Worm (Caenorhabditis elegans) whole organism, late embryonic: ENCODE results near the gene K10G6.5.
A peak's percentile ranks its signal among the peaks of the same experiment; 100 is the strongest.

Experiments
- F13H6.1 ChIP-seq: sonication (generic microtip); optimal IDR thresholded peaks from 2 replicates; lab custom pipeline; 2016; ENCODE audit warnings: missing genetic modification characterization, missing compliant biosample characterization
- ceh-18 ChIP-seq: sonication (generic microtip); optimal IDR thresholded peaks from 2 replicates; lab custom pipeline; 2016; ENCODE audit warnings: missing genetic modification characterization, missing compliant biosample characterization
- ceh-30 ChIP-seq: fragments of 150-350 bp; optimal IDR thresholded peaks from 2 replicates; lab custom pipeline; 2014; ENCODE audit warnings: missing biosample characterization, missing genetic modification characterization
- ceh-31 ChIP-seq: sonication (generic microtip); optimal IDR thresholded peaks from 2 replicates; lab custom pipeline; 2016; ENCODE audit warnings: missing genetic modification characterization, missing compliant biosample characterization
- ceh-34 ChIP-seq: sonication (generic microtip); optimal IDR thresholded peaks from 2 replicates; lab custom pipeline; 2016; ENCODE audit warnings: mild to moderate bottlenecking, missing genetic modification characterization, missing compliant biosample characterization
- ceh-45 ChIP-seq: fragments of 200-800 bp; sonication (Bioruptor generic); IDR thresholded peaks from 2 replicates; pipeline ENCODE4 v1.3.6; 2022; ENCODE audit warnings: missing genetic modification reagents, missing genetic modification characterization, missing compliant biosample characterization
- ceh-48 ChIP-seq: sonication (generic microtip); optimal IDR thresholded peaks from 2 replicates; lab custom pipeline; 2016; ENCODE audit warnings: missing genetic modification characterization, inconsistent platforms, missing compliant biosample characterization
- elt-2 ChIP-seq: sonication (generic microtip); optimal IDR thresholded peaks from 2 replicates; lab custom pipeline; 2016; ENCODE audit warnings: missing genetic modification reagents, missing genetic modification characterization, missing compliant biosample characterization
- eyg-1 ChIP-seq: sonication (generic microtip); optimal IDR thresholded peaks from 2 replicates; lab custom pipeline; 2016; ENCODE audit warnings: missing genotype, missing genetic modification characterization, missing compliant biosample characterization
- hlh-13 ChIP-seq: fragments of 200-800 bp; sonication (Bioruptor generic); optimal IDR thresholded peaks from 2 replicates; lab custom pipeline; 2018; ENCODE audit warnings: mild to moderate bottlenecking, missing genetic modification characterization, missing compliant biosample characterization
- hlh-15 ChIP-seq: sonication (generic microtip); optimal IDR thresholded peaks from 2 replicates; lab custom pipeline; 2016; ENCODE audit warnings: missing genetic modification characterization, missing compliant biosample characterization
- hlh-6 ChIP-seq: sonication (generic microtip); optimal IDR thresholded peaks from 2 replicates; lab custom pipeline; 2016; ENCODE audit warnings: missing genotype, missing genetic modification characterization, missing compliant biosample characterization
- lim-6 ChIP-seq: sonication (generic microtip); optimal IDR thresholded peaks from 2 replicates; lab custom pipeline; 2016; ENCODE audit warnings: missing genetic modification characterization, missing compliant biosample characterization
- lin-11 ChIP-seq: fragments of 200-800 bp; sonication (Bioruptor generic); optimal IDR thresholded peaks from 2 replicates; lab custom pipeline; 2018; ENCODE audit warnings: mild to moderate bottlenecking, missing genetic modification characterization, missing compliant biosample characterization
- madf-2 ChIP-seq: sonication (generic microtip); optimal IDR thresholded peaks from 2 replicates; lab custom pipeline; 2017; ENCODE audit warnings: missing genetic modification characterization, missing compliant biosample characterization
- mec-3 ChIP-seq: sonication (generic microtip); optimal IDR thresholded peaks from 2 replicates; lab custom pipeline; 2016; ENCODE audit warnings: borderline replicate concordance, missing genetic modification characterization, missing compliant biosample characterization
- nfya-1 ChIP-seq: sonication (generic microtip); optimal IDR thresholded peaks from 2 replicates; lab custom pipeline; 2017; ENCODE audit warnings: missing genetic modification characterization, mild to moderate bottlenecking, missing compliant biosample characterization, antibody characterized with exemption, moderate library complexity
- nhr-232 ChIP-seq: sonication (generic microtip); optimal IDR thresholded peaks from 2 replicates; lab custom pipeline; 2016; ENCODE audit warnings: missing genetic modification characterization, missing compliant biosample characterization
- pat-9 ChIP-seq: fragments of 200-800 bp; sonication (Bioruptor generic); optimal IDR thresholded peaks from 2 replicates; lab custom pipeline; 2018; ENCODE audit warnings: mild to moderate bottlenecking, missing genetic modification characterization, moderate library complexity, missing compliant biosample characterization
- pax-1 ChIP-seq: fragments of 150-350 bp; optimal IDR thresholded peaks from 2 replicates; lab custom pipeline; 2014; ENCODE audit warnings: missing biosample characterization, missing genetic modification characterization
- pha-2 ChIP-seq: sonication (generic microtip); optimal IDR thresholded peaks from 2 replicates; lab custom pipeline; 2017; ENCODE audit warnings: mild to moderate bottlenecking, missing genetic modification characterization, missing compliant biosample characterization
- pha-4 ChIP-seq: fragments of 150-350 bp; optimal IDR thresholded peaks from 2 replicates; lab custom pipeline; 2018; ENCODE audit warnings: missing biosample characterization, missing genetic modification reagents, missing genetic modification characterization
- sdc-2 ChIP-seq: sonication (generic microtip); optimal IDR thresholded peaks from 2 replicates; lab custom pipeline; 2016; ENCODE audit warnings: missing genotype, missing genetic modification characterization, missing compliant biosample characterization
- sox-2 ChIP-seq: fragments of 200-800 bp; sonication (Bioruptor generic); IDR thresholded peaks from 2 replicates; pipeline ENCODE4 v1.3.6; 2022; ENCODE audit warnings: missing genetic modification reagents, missing genetic modification characterization, missing compliant biosample characterization
- sox-4 ChIP-seq: sonication (generic microtip); optimal IDR thresholded peaks from 2 replicates; lab custom pipeline; 2017; ENCODE audit warnings: mild to moderate bottlenecking, missing genetic modification characterization, inconsistent platforms, missing compliant biosample characterization
- syd-9 ChIP-seq: sonication (generic microtip); optimal IDR thresholded peaks from 2 replicates; lab custom pipeline; 2016; ENCODE audit warnings: mild to moderate bottlenecking, missing genetic modification characterization, moderate library complexity, missing compliant biosample characterization
- tbx-7 ChIP-seq: sonication (generic microtip); optimal IDR thresholded peaks from 2 replicates; lab custom pipeline; 2016; ENCODE audit warnings: missing genotype, missing genetic modification characterization, missing compliant biosample characterization
- ttx-3 ChIP-seq: sonication (generic microtip); optimal IDR thresholded peaks from 2 replicates; lab custom pipeline; 2016; ENCODE audit warnings: missing genetic modification reagents, missing genetic modification characterization, missing compliant biosample characterization
- unc-3 ChIP-seq, 2 experiments: fragments of 200-800 bp in 1 of 2; sonication (Bioruptor generic) in 1 of 2; sonication (generic microtip) in 1 of 2; conservative IDR thresholded peaks in 1 of 2; optimal IDR thresholded peaks in 1 of 2; 2 replicates each; pipeline versions ENCODE4 v1.3.6 to Lab custom; 2016 to 2022; ENCODE audit warnings: missing compliant biosample characterization in 2 of 2, missing genetic modification characterization in 2 of 2, missing genetic modification reagents in 1 of 2
- unc-55 ChIP-seq: sonication (generic microtip); optimal IDR thresholded peaks from 2 replicates; lab custom pipeline; 2017; ENCODE audit warnings: missing biosample characterization, missing genetic modification reagents, missing genetic modification characterization
- ztf-16 ChIP-seq: sonication (generic microtip); optimal IDR thresholded peaks from 2 replicates; lab custom pipeline; 2017; ENCODE audit warnings: missing genetic modification characterization, missing compliant biosample characterization

The K10G6.5 gene

ce11 chrII:3986906-3987305 lies at the start of gene K10G6.5:
TSS of gene K10G6.5 (plus strand) at chrII:3987250.
- TF ChIP-seq syd-9 (no peak), pha-4 (tag; lab: Kevin White, UChicago) (no peak), madf-2 (tag; lab: Kevin White, UChicago) (no peak), lin-11 (no peak), ceh-45 (GFP tag; lab: Robert Waterston, UW) (no peak), ttx-3 (tag; lab: Kevin White, UChicago) (no peak), pax-1 (tag; lab: Kevin White, UChicago) (no peak), unc-55 (no peak), hlh-13 (GFP tag; lab: Kevin White, UChicago) (no peak), F13H6.1 (tag; lab: Kevin White, UChicago) (no peak), sox-2 (GFP tag; lab: Robert Waterston, UW) (no peak), pha-2 (tag; lab: Kevin White, UChicago) (no peak), ceh-48 (tag; lab: Kevin White, UChicago) (no peak), pat-9 (no peak), eyg-1 (tag; lab: Kevin White, UChicago) (no peak), elt-2 (tag; lab: Kevin White, UChicago) (no peak), sdc-2 (tag; lab: Kevin White, UChicago) (no peak), sox-4 (tag; lab: Kevin White, UChicago) (no peak), hlh-6 (tag; lab: Kevin White, UChicago) (no peak), unc-3 (GFP tag; conservative IDR thresholded peaks at IDR 0.05; lab: Robert Waterston, UW) (no peak), unc-3 (tag; optimal IDR thresholded peaks at IDR 0.05; lab: Kevin White, UChicago) (no peak)

- no peak for TF ChIP-seq ceh-18 (tag; lab: Kevin White, UChicago)
- TF ChIP-seq tbx-7, result no peak
- peak; percentile 82 for TF ChIP-seq nfya-1 (tag; lab: Kevin White, UChicago)
Observed at ce11 chrII:3947404-3947803, 39.6 kb upstream of the K10G6.5 start.

- TF ChIP-seq lim-6 (tag; lab: Kevin White, UChicago) (no peak), nhr-232 (tag; lab: Kevin White, UChicago) (no peak), mec-3 (tag; lab: Kevin White, UChicago) (no peak), ceh-31 (tag; lab: Kevin White, UChicago) (no peak), pha-4 (tag; lab: Kevin White, UChicago) (no peak), pat-9 (no peak), ceh-34 (tag; lab: Kevin White, UChicago) (no peak), unc-3 (GFP tag; conservative IDR thresholded peaks at IDR 0.05; lab: Robert Waterston, UW) (no peak), unc-3 (tag; optimal IDR thresholded peaks at IDR 0.05; lab: Kevin White, UChicago) (no peak), hlh-13 (GFP tag; lab: Kevin White, UChicago) (no peak), hlh-15 (tag; lab: Kevin White, UChicago) (no peak), eyg-1 (tag; lab: Kevin White, UChicago) (no peak)
Observed at ce11 chrII:3948507-3948906, 38.5 kb upstream of the K10G6.5 start.

- TF ChIP-seq pha-4 (tag; lab: Kevin White, UChicago), result no peak
- no peak for TF ChIP-seq ceh-30
Observed at ce11 chrII:3950077-3950476, 37.0 kb upstream of the K10G6.5 start, which contains the start of gene sea-2. TSS of gene sea-2 (plus strand) at chrII:3950377.

- TF ChIP-seq elt-2 (tag; lab: Kevin White, UChicago) (no peak), ztf-16 (tag; lab: Kevin White, UChicago) (no peak), pha-2 (tag; lab: Kevin White, UChicago) (no peak)
Observed at ce11 chrII:3951354-3951753, 35.7 kb upstream of the K10G6.5 start.

- no peak for TF ChIP-seq unc-3 (GFP tag; conservative IDR thresholded peaks at IDR 0.05; lab: Robert Waterston, UW)
- TF ChIP-seq unc-3 (tag; optimal IDR thresholded peaks at IDR 0.05; lab: Kevin White, UChicago), result no peak
- TF ChIP-seq sox-2 (GFP tag; lab: Robert Waterston, UW), result no peak
- TF ChIP-seq unc-55, result no peak
- TF ChIP-seq, all 69 proteins: peak for 0
Observed at ce11 chrII:3952368-3952767, 34.7 kb upstream of the K10G6.5 start.
